Worm (Caenorhabditis elegans) whole organism, L4 larva: ENCODE data around the gene R04E5.9.

Source experiments
- F44E2.7 ChIP-seq: fragments of 200-800 bp; sonication (Bioruptor generic); IDR thresholded peaks from 2 replicates; pipeline ENCODE4 v2.1.2; 2022; ENCODE audit warnings: missing genetic modification characterization, missing compliant biosample characterization
- F49E8.2 ChIP-seq: sonication (generic microtip); optimal IDR thresholded peaks from 2 replicates; lab custom pipeline; 2016; ENCODE audit warnings: missing compliant biosample characterization, mild to moderate bottlenecking, missing genetic modification characterization, borderline replicate concordance
- T26A8.4 ChIP-seq: fragments of 200-800 bp; sonication (Bioruptor generic); IDR thresholded peaks from 2 replicates; pipeline ENCODE4 v1.3.6; 2022; ENCODE audit warnings: missing genetic modification characterization, missing compliant biosample characterization
- aha-1 ChIP-seq: fragments of 150-350 bp; peaks from one replicate; lab custom pipeline; 2014; ENCODE audit warnings: missing biosample characterization, missing genetic modification characterization
- attf-4 ChIP-seq: sonication (generic microtip); optimal IDR thresholded peaks from 3 replicates; lab custom pipeline; 2017; ENCODE audit warnings: missing biosample characterization, missing genetic modification characterization
- ceh-28 ChIP-seq: fragments of 150-350 bp; optimal IDR thresholded peaks from 2 replicates; lab custom pipeline; 2014; ENCODE audit warnings: missing biosample characterization, missing genetic modification reagents, missing genetic modification characterization
- ceh-44 ChIP-seq: fragments of 200-800 bp; sonication (Bioruptor generic); IDR thresholded peaks from 2 replicates; pipeline ENCODE4 v1.3.6; 2022; ENCODE audit warnings: missing genetic modification reagents, missing genetic modification characterization, missing compliant biosample characterization
- daf-16 ChIP-seq, 3 experiments: sonication (generic microtip); optimal IDR thresholded peaks; 2 replicates each; lab custom pipeline; 2016 to 2017; ENCODE audit warnings: missing genetic modification characterization in 3 of 3, missing genetic modification reagents in 3 of 3, mild to moderate bottlenecking in 2 of 3, missing compliant biosample characterization in 2 of 3, missing biosample characterization in 1 of 3, moderate library complexity in 1 of 3
- daf-19 ChIP-seq: fragments of 200-800 bp; sonication (Bioruptor generic); conservative IDR thresholded peaks from 2 replicates; pipeline ENCODE4 v1.3.6; 2022; ENCODE audit warnings: missing genetic modification characterization, missing compliant biosample characterization
- dmd-6 ChIP-seq: fragments of 200-800 bp; sonication (Bioruptor generic); IDR thresholded peaks from 2 replicates; pipeline ENCODE4 v1.3.6; 2022; ENCODE audit warnings: missing genetic modification reagents, missing genetic modification characterization, missing compliant biosample characterization
- dve-1 ChIP-seq: sonication (generic microtip); optimal IDR thresholded peaks from 2 replicates; lab custom pipeline; 2017; ENCODE audit warnings: antibody characterized with exemption, mild to moderate bottlenecking, missing genetic modification characterization, missing compliant biosample characterization; ENCODE audit not compliant: insufficient read depth
- egl-43 ChIP-seq: fragments of 200-800 bp; sonication (Bioruptor generic); IDR thresholded peaks from 2 replicates; pipeline ENCODE4 v1.3.6; 2022; ENCODE audit warnings: missing genetic modification reagents, missing genetic modification characterization, missing compliant biosample characterization
- fkh-10 ChIP-seq: fragments of 150-350 bp; optimal IDR thresholded peaks from 2 replicates; lab custom pipeline; 2014; ENCODE audit warnings: missing biosample characterization, missing genetic modification reagents, missing genetic modification characterization
- gei-8 ChIP-seq: fragments of 200-800 bp; sonication (Bioruptor generic); optimal IDR thresholded peaks from 2 replicates; lab custom pipeline; 2018; ENCODE audit warnings: mild to moderate bottlenecking, missing genetic modification characterization, missing compliant biosample characterization
- hlh-11 ChIP-seq: fragments of 200-800 bp; sonication (Bioruptor generic); optimal IDR thresholded peaks from 2 replicates; lab custom pipeline; 2018; ENCODE audit warnings: mild to moderate bottlenecking, missing genetic modification characterization, missing compliant biosample characterization
- hlh-30 ChIP-seq: sonication (generic microtip); optimal IDR thresholded peaks from 2 replicates; lab custom pipeline; 2017; ENCODE audit warnings: antibody characterized with exemption, mild to moderate bottlenecking, missing genetic modification characterization, missing compliant biosample characterization; ENCODE audit not compliant: insufficient read depth
- hmg-1.1 ChIP-seq: fragments of 200-800 bp; sonication (Bioruptor generic); IDR thresholded peaks from 2 replicates; pipeline ENCODE4 v1.3.6; 2022; ENCODE audit warnings: missing genetic modification reagents, missing genetic modification characterization, missing compliant biosample characterization
- lin-1 ChIP-seq: fragments of 200-800 bp; sonication (Bioruptor generic); IDR thresholded peaks from 2 replicates; pipeline ENCODE4 v1.3.6; 2022; ENCODE audit warnings: missing genetic modification reagents, missing genetic modification characterization, missing compliant biosample characterization
- lin-15B ChIP-seq: fragments of 150-350 bp; sonication (generic microtip); optimal IDR thresholded peaks from 3 replicates; lab custom pipeline; 2014; ENCODE audit warnings: missing biosample characterization, missing genetic modification characterization
- lin-39 ChIP-seq: fragments of 150-350 bp; optimal IDR thresholded peaks from 2 replicates; lab custom pipeline; 2014; ENCODE audit warnings: missing biosample characterization, missing genetic modification reagents, missing genetic modification characterization
- lsy-2 ChIP-seq, 2 experiments: fragments of 150-350 bp in 1 of 2; sonication (generic microtip) in 1 of 2; optimal IDR thresholded peaks; 2 replicates each; lab custom pipeline; 2014 to 2017; ENCODE audit warnings: missing biosample characterization in 2 of 2, missing genetic modification characterization in 2 of 2
- mdt-29 ChIP-seq: fragments of 200-800 bp; sonication (Bioruptor generic); IDR thresholded peaks from 2 replicates; pipeline ENCODE4 v1.3.6; 2022; ENCODE audit warnings: missing genetic modification reagents, missing genetic modification characterization, missing compliant biosample characterization
- mes-2 ChIP-seq: sonication (generic microtip); optimal IDR thresholded peaks from 2 replicates; lab custom pipeline; 2016; ENCODE audit warnings: missing genotype, mild to moderate bottlenecking, missing genetic modification characterization, missing compliant biosample characterization; ENCODE audit not compliant: poor library complexity, severe bottlenecking
- mxl-2 ChIP-seq: fragments of 200-800 bp; sonication (Bioruptor generic); conservative IDR thresholded peaks from 2 replicates; pipeline ENCODE4 v1.3.6; 2022; ENCODE audit warnings: missing genetic modification reagents, missing genetic modification characterization, missing compliant biosample characterization
- mxl-3 ChIP-seq: fragments of 200-800 bp; sonication (Bioruptor generic); optimal IDR thresholded peaks from 2 replicates; lab custom pipeline; 2018; ENCODE audit warnings: mild to moderate bottlenecking, missing genetic modification characterization, missing compliant biosample characterization
- nhr-102 ChIP-seq: sonication (generic microtip); optimal IDR thresholded peaks from 2 replicates; lab custom pipeline; 2016; ENCODE audit warnings: mild to moderate bottlenecking, missing genetic modification characterization, moderate library complexity, missing compliant biosample characterization
- nhr-11 ChIP-seq: fragments of 150-350 bp; optimal IDR thresholded peaks from 2 replicates; lab custom pipeline; 2014; ENCODE audit warnings: missing biosample characterization, missing genetic modification characterization
- nhr-111 ChIP-seq: fragments of 200-800 bp; sonication (Bioruptor generic); optimal IDR thresholded peaks from 2 replicates; lab custom pipeline; 2018; ENCODE audit warnings: mild to moderate bottlenecking, missing genetic modification characterization, missing compliant biosample characterization
- nhr-28 ChIP-seq: fragments of 150-350 bp; optimal IDR thresholded peaks from 2 replicates; lab custom pipeline; 2014; ENCODE audit warnings: missing biosample characterization, missing genetic modification characterization
- nhr-41 ChIP-seq: fragments of 200-800 bp; sonication (Bioruptor generic); IDR thresholded peaks from 2 replicates; pipeline ENCODE4 v1.3.6; 2022; ENCODE audit warnings: missing genetic modification reagents, missing genetic modification characterization, missing compliant biosample characterization
- nhr-48 ChIP-seq: sonication (generic microtip); optimal IDR thresholded peaks from 2 replicates; lab custom pipeline; 2016; ENCODE audit warnings: mild to moderate bottlenecking, missing genetic modification characterization, missing compliant biosample characterization
- nhr-77 ChIP-seq: fragments of 150-350 bp; optimal IDR thresholded peaks from 2 replicates; lab custom pipeline; 2014; ENCODE audit warnings: missing biosample characterization, missing genetic modification characterization
- pha-4 ChIP-seq, 2 experiments: fragments of 150-350 bp in 1 of 2; fragments of 200-800 bp in 1 of 2; sonication (Bioruptor generic) in 1 of 2; IDR thresholded peaks in 1 of 2; optimal IDR thresholded peaks in 1 of 2; 2 replicates each; pipeline versions ENCODE4 v1.3.6 to Lab custom; 2014 to 2022; ENCODE audit warnings: missing genetic modification characterization in 2 of 2, missing genetic modification reagents in 2 of 2, missing biosample characterization in 1 of 2, missing compliant biosample characterization in 1 of 2
- php-3 ChIP-seq: fragments of 200-800 bp; sonication (Bioruptor generic); IDR thresholded peaks from 2 replicates; pipeline ENCODE4 v1.3.6; 2022; ENCODE audit warnings: missing genetic modification reagents, missing genetic modification characterization, missing compliant biosample characterization
- pqm-1 ChIP-seq: sonication (generic microtip); optimal IDR thresholded peaks from 2 replicates; lab custom pipeline; 2017; ENCODE audit warnings: missing biosample characterization, missing genetic modification characterization
- saeg-2 ChIP-seq: fragments of 200-800 bp; sonication (Bioruptor generic); IDR thresholded peaks from 2 replicates; pipeline ENCODE4 v1.3.6; 2022; ENCODE audit warnings: missing genetic modification reagents, missing genetic modification characterization, missing compliant biosample characterization
- sdz-12 ChIP-seq: fragments of 200-800 bp; sonication (Bioruptor generic); optimal IDR thresholded peaks from 2 replicates; lab custom pipeline; 2018; ENCODE audit warnings: mild to moderate bottlenecking, missing genetic modification characterization, missing compliant biosample characterization
- tra-1 ChIP-seq: fragments of 200-800 bp; sonication (Bioruptor generic); IDR thresholded peaks from 2 replicates; pipeline ENCODE4 v1.3.6; 2022; ENCODE audit warnings: missing genetic modification reagents, missing genetic modification characterization, missing compliant biosample characterization
- unc-39 ChIP-seq: sonication (generic microtip); optimal IDR thresholded peaks from 2 replicates; lab custom pipeline; 2017; ENCODE audit warnings: missing biosample characterization, missing genetic modification characterization

Gene R04E5.9

ce11 chrX:8828365-8828764 is 17.4 kb upstream of the R04E5.9 start, which contains the start of gene rcs-1:
TSS of gene rcs-1 (minus strand) at chrX:8828540.
- TF ChIP-seq F49E8.2 (tag; lab: Kevin White, UChicago) (no peak), fkh-10 (GFP tag; lab: Kevin White, UChicago) (no peak), lin-39 (no peak), daf-16 (GFP tag; optimal IDR thresholded peaks at IDR 0.05; lab: Kevin White, UChicago) (no peak), daf-16 (tag; optimal IDR thresholded peaks at IDR 0.05; lab: Kevin White, UChicago) (peak; percentile 6), hlh-30 (tag; lab: Kevin White, UChicago) (no peak), mxl-3 (GFP tag; lab: Kevin White, UChicago) (no peak), T26A8.4 (GFP tag; lab: Robert Waterston, UW) (no peak), pqm-1 (tag; lab: Kevin White, UChicago) (peak; percentile 54)

ce11 chrX:8824437-8824836 is 13.5 kb upstream of the R04E5.9 start, which contains the start of gene ifd-1:
TSS of gene ifd-1 (minus strand) at chrX:8824448.
- TF ChIP-seq pqm-1 (tag; lab: Kevin White, UChicago) (peak; percentile 98), hlh-11 (tag; lab: Kevin White, UChicago) (peak; percentile 73), dve-1 (tag; lab: Kevin White, UChicago) (peak; percentile 82), php-3 (GFP tag; lab: Robert Waterston, UW) (peak; percentile 66; the same call in 1 of the 2 replicates), nhr-77 (peak; percentile 40), mxl-2 (GFP tag; lab: Robert Waterston, UW) (no peak), mxl-3 (GFP tag; lab: Kevin White, UChicago) (peak; percentile 16), daf-16 (GFP tag; optimal IDR thresholded peaks at IDR 0.05; lab: Kevin White, UChicago) (no peak), daf-16 (tag; optimal IDR thresholded peaks at IDR 0.05; lab: Kevin White, UChicago) (peak; percentile 78), tra-1 (0 out of 2 replicates have a peak, but pooled peaks have one; percentile 38), mes-2 (no peak), lsy-2 (tag; optimal IDR thresholded peaks at IDR 0.05; lab: Kevin White, UChicago) (peak in 1 of 2 experiments; percentile 11), hlh-30 (tag; lab: Kevin White, UChicago) (peak; percentile 23), T26A8.4 (GFP tag; lab: Robert Waterston, UW) (no peak), nhr-28 (peak; percentile 81), aha-1 (tag; lab: Kevin White, UChicago) (peak; percentile 43), dmd-6 (peak; percentile 51; the same call in 1 of the 2 replicates), nhr-41 (no peak), nhr-48 (tag; lab: Kevin White, UChicago) (peak; percentile 10)
- TF ChIP-seq, all 104 proteins: peak for 14

- no peak for TF ChIP-seq nhr-11 (tag; lab: Kevin White, UChicago)
- peak; percentile 40 for TF ChIP-seq aha-1 (tag; lab: Kevin White, UChicago)
- TF ChIP-seq lsy-2 (tag; optimal IDR thresholded peaks at IDR 0.05; lab: Kevin White, UChicago), result peak in 1 of 2 experiments; percentile 2
- peak; percentile 92 for TF ChIP-seq pqm-1 (tag; lab: Kevin White, UChicago)
- no peak for TF ChIP-seq mdt-29 (GFP tag; lab: Robert Waterston, UW)
- peak; percentile 25 for TF ChIP-seq hlh-11 (tag; lab: Kevin White, UChicago)
- peak; percentile 55 for TF ChIP-seq dve-1 (tag; lab: Kevin White, UChicago)
- no peak for TF ChIP-seq sdz-12 (GFP tag; lab: Kevin White, UChicago)
- peak; percentile 5 for TF ChIP-seq nhr-28
- no peak for TF ChIP-seq egl-43 (GFP tag; lab: Robert Waterston, UW)
- TF ChIP-seq daf-19 (GFP tag; lab: Robert Waterston, UW), result no peak
- peak; percentile 26; the same call in 1 of the 2 replicates for TF ChIP-seq dmd-6
- peak; percentile 31; the same call in 1 of the 2 replicates for TF ChIP-seq php-3 (GFP tag; lab: Robert Waterston, UW)
- TF ChIP-seq daf-16 (GFP tag; optimal IDR thresholded peaks at IDR 0.05; lab: Kevin White, UChicago), result no peak
- TF ChIP-seq daf-16 (tag; optimal IDR thresholded peaks at IDR 0.05; lab: Kevin White, UChicago), result peak; percentile 74
Measured at ce11 chrX:8820643-8821042, 9.7 kb upstream of the R04E5.9 start.

ce11 chrX:8819815-8820415 is 9.0 kb upstream of the R04E5.9 start:
- TF ChIP-seq gei-8 (GFP tag; lab: Kevin White, UChicago) (no peak), lin-15B (tag; lab: Kevin White, UChicago) (no peak), mdt-29 (GFP tag; lab: Robert Waterston, UW) (no peak), daf-19 (GFP tag; lab: Robert Waterston, UW) (peak; percentile 70; the same call in 1 of the 2 replicates), ceh-44 (no peak), saeg-2 (GFP tag; lab: Robert Waterston, UW) (no peak), nhr-102 (tag; lab: Kevin White, UChicago) (peak; percentile 28), hmg-1.1 (GFP tag; lab: Robert Waterston, UW) (no peak), nhr-111 (no peak), attf-4 (no peak), lin-1 (GFP tag; lab: Robert Waterston, UW) (peak; percentile 53; the same call in 1 of the 2 replicates), pqm-1 (tag; lab: Kevin White, UChicago) (no peak), unc-39 (no peak), F44E2.7 (no peak), ceh-28 (no peak), daf-16 (GFP tag; optimal IDR thresholded peaks at IDR 0.05; lab: Kevin White, UChicago) (peak; percentile 10 to 29), daf-16 (tag; optimal IDR thresholded peaks at IDR 0.05; lab: Kevin White, UChicago) (peak; percentile 31), pha-4 (GFP tag; IDR thresholded peaks at IDR 0.05; lab: Robert Waterston, UW) (peak; percentile 70; the same call in 1 of the 2 replicates), pha-4 (tag; optimal IDR thresholded peaks at IDR 0.05; lab: Kevin White, UChicago) (no peak)
